Fruit fly (Drosophila melanogaster) whole organism, embryonic: ENCODE data around the gene CG33643.

Source experiments
- ATbp ChIP-seq: fragments of 200-800 bp; sonication (Bioruptor generic); optimal IDR thresholded peaks from 2 replicates; lab custom pipeline; 2017; ENCODE audit warnings: missing biosample characterization, mild to moderate bottlenecking, missing genetic modification characterization, missing genetic modification reagents
- Blimp-1 ChIP-seq: fragments of 200-800 bp; sonication (Bioruptor generic); optimal IDR thresholded peaks from 3 replicates; lab custom pipeline; 2018; ENCODE audit warnings: missing biosample characterization, missing genetic modification characterization, mild to moderate bottlenecking, moderate library complexity, missing genetic modification reagents
- CG10431 ChIP-seq: fragments of 200-800 bp; sonication (Bioruptor generic); optimal IDR thresholded peaks from 3 replicates; lab custom pipeline; 2018; ENCODE audit warnings: missing biosample characterization, mild to moderate bottlenecking, missing genetic modification characterization
- CG10565 ChIP-seq: fragments of 200-800 bp; sonication (Bioruptor generic); optimal IDR thresholded peaks from 3 replicates; lab custom pipeline; 2016; ENCODE audit warnings: missing biosample characterization, mild to moderate bottlenecking, missing genetic modification characterization
- CG11085 ChIP-seq: fragments of 200-800 bp; sonication (Bioruptor generic); IDR thresholded peaks from 2 replicates; pipeline ENCODE4 v1.3.6; 2022; ENCODE audit warnings: missing biosample characterization, missing genetic modification characterization
- CG12071 ChIP-seq: fragments of 200-800 bp; sonication (Bioruptor generic); optimal IDR thresholded peaks from 3 replicates; lab custom pipeline; 2018; ENCODE audit warnings: missing biosample characterization, mild to moderate bottlenecking, missing genetic modification characterization
- CG12299 ChIP-seq: fragments of 200-800 bp; sonication (Bioruptor generic); optimal IDR thresholded peaks from 2 replicates; lab custom pipeline; 2018; ENCODE audit warnings: missing biosample characterization, mild to moderate bottlenecking, missing genetic modification characterization
- CG12769 ChIP-seq: fragments of 200-800 bp; sonication (Bioruptor generic); optimal IDR thresholded peaks from 2 replicates; lab custom pipeline; 2019; ENCODE audit warnings: missing biosample characterization, mild to moderate bottlenecking, missing genetic modification characterization, moderate library complexity
- CG14014 ChIP-seq: fragments of 200-800 bp; sonication (Bioruptor generic); IDR thresholded peaks from 2 replicates; pipeline ENCODE4 v1.3.6; 2022; ENCODE audit warnings: missing biosample characterization, missing genetic modification characterization
- CG15011 ChIP-seq: fragments of 200-800 bp; sonication (Bioruptor generic); optimal IDR thresholded peaks from 3 replicates; lab custom pipeline; 2018; ENCODE audit warnings: missing biosample characterization, mild to moderate bottlenecking, missing genetic modification characterization
- CG17186 ChIP-seq: fragments of 200-800 bp; sonication (Bioruptor generic); optimal IDR thresholded peaks from 3 replicates; lab custom pipeline; 2017; ENCODE audit warnings: missing biosample characterization, missing genetic modification reagents, missing genetic modification characterization
- CG17612 ChIP-seq: fragments of 200-800 bp; sonication (Bioruptor generic); IDR thresholded peaks from 2 replicates; pipeline ENCODE4 v1.3.6; 2022; ENCODE audit warnings: missing biosample characterization, missing genetic modification characterization
- CG18599 ChIP-seq: fragments of 200-800 bp; sonication (Bioruptor generic); optimal IDR thresholded peaks from 3 replicates; lab custom pipeline; 2017; ENCODE audit warnings: missing biosample characterization, missing genetic modification characterization, mild to moderate bottlenecking, moderate library complexity, missing genetic modification reagents
- CG3995 ChIP-seq: fragments of 200-800 bp; sonication (Bioruptor generic); optimal IDR thresholded peaks from 3 replicates; lab custom pipeline; 2016; ENCODE audit warnings: missing biosample characterization, missing genetic modification characterization
- CG4854 ChIP-seq: fragments of 200-800 bp; sonication (Bioruptor generic); optimal IDR thresholded peaks from 2 replicates; lab custom pipeline; 2016; ENCODE audit warnings: missing biosample characterization, missing genetic modification characterization, inconsistent platforms
- CG6765 ChIP-seq: fragments of 200-800 bp; sonication (Bioruptor generic); optimal IDR thresholded peaks from 3 replicates; lab custom pipeline; 2017; ENCODE audit warnings: missing biosample characterization, mild to moderate bottlenecking, missing genetic modification characterization
- CG7271 ChIP-seq: fragments of 200-800 bp; sonication (Bioruptor generic); optimal IDR thresholded peaks from 2 replicates; lab custom pipeline; 2018; ENCODE audit warnings: missing biosample characterization, mild to moderate bottlenecking, missing genetic modification characterization, moderate library complexity
- CG8388 ChIP-seq: fragments of 200-800 bp; sonication (Bioruptor generic); optimal IDR thresholded peaks from 2 replicates; lab custom pipeline; 2019; ENCODE audit warnings: missing biosample characterization, mild to moderate bottlenecking, missing genetic modification characterization, moderate library complexity
- CG9437 ChIP-seq: fragments of 200-800 bp; sonication (Bioruptor generic); optimal IDR thresholded peaks from 2 replicates; lab custom pipeline; 2018; ENCODE audit warnings: missing biosample characterization, mild to moderate bottlenecking, missing genetic modification characterization
- CG9797 ChIP-seq: fragments of 200-800 bp; sonication (Bioruptor generic); optimal IDR thresholded peaks from 3 replicates; lab custom pipeline; 2018; ENCODE audit warnings: missing biosample characterization, mild to moderate bottlenecking, missing genetic modification characterization
- Dfd ChIP-seq, 2 experiments: fragments of >200 bp; optimal IDR thresholded peaks; 2 replicates each; lab custom pipeline; 2017; ENCODE audit warnings: missing biosample characterization in 2 of 2, missing genetic modification characterization in 2 of 2
- H15 ChIP-seq: fragments of 200-800 bp; sonication (Bioruptor generic); IDR thresholded peaks from 3 replicates; pipeline ENCODE4 v1.3.6; 2022; ENCODE audit warnings: missing biosample characterization, missing genetic modification characterization
- Lpt ChIP-seq: fragments of >200 bp; optimal IDR thresholded peaks from 2 replicates; lab custom pipeline; 2018; ENCODE audit warnings: missing biosample characterization, missing genetic modification characterization
- Med ChIP-seq: fragments of 200-800 bp; sonication (Bioruptor generic); peaks from one replicate; lab custom pipeline; 2016; ENCODE audit warnings: missing biosample characterization, missing genetic modification characterization, mild to moderate bottlenecking, inconsistent platforms, moderate library complexity
- Ravus ChIP-seq: fragments of 200-800 bp; sonication (Bioruptor generic); IDR thresholded peaks from 2 replicates; pipeline ENCODE4 v1.3.6; 2022; ENCODE audit warnings: missing biosample characterization, missing genetic modification characterization
- Usf ChIP-seq: fragments of 200-800 bp; sonication (Bioruptor generic); optimal IDR thresholded peaks from 2 replicates; lab custom pipeline; 2017; ENCODE audit warnings: missing genotype, missing biosample characterization, missing genetic modification characterization
- Xbp1 ChIP-seq: fragments of 200-800 bp; sonication (Bioruptor generic); optimal IDR thresholded peaks from 3 replicates; lab custom pipeline; 2016; ENCODE audit warnings: missing biosample characterization, mild to moderate bottlenecking, missing genetic modification characterization
- ab ChIP-seq: fragments of 200-800 bp; sonication (Bioruptor generic); optimal IDR thresholded peaks from 2 replicates; lab custom pipeline; 2016; ENCODE audit warnings: missing biosample characterization, missing genetic modification characterization
- ase ChIP-seq: fragments of 200-800 bp; sonication (Bioruptor generic); IDR thresholded peaks from 3 replicates; pipeline ENCODE4 v1.3.6; 2022; ENCODE audit warnings: missing biosample characterization, missing genetic modification characterization
- ash1 ChIP-seq: fragments of 200-800 bp; sonication (Bioruptor generic); optimal IDR thresholded peaks from 2 replicates; lab custom pipeline; 2018; ENCODE audit warnings: missing biosample characterization, mild to moderate bottlenecking, missing genetic modification characterization
- crol ChIP-seq: fragments of 200-800 bp; sonication (Bioruptor generic); IDR thresholded peaks from 2 replicates; pipeline ENCODE4 v1.3.6; 2022; ENCODE audit warnings: missing biosample characterization, missing genetic modification characterization
- dati ChIP-seq: fragments of 200-800 bp; sonication (Bioruptor generic); IDR thresholded peaks from 2 replicates; pipeline ENCODE4 v1.3.6; 2022; ENCODE audit warnings: missing biosample characterization, missing genetic modification characterization
- dysf ChIP-seq: fragments of 200-800 bp; sonication (Bioruptor generic); IDR thresholded peaks from 3 replicates; pipeline ENCODE4 v1.3.6; 2022; ENCODE audit warnings: missing biosample characterization, missing genetic modification characterization
- ems ChIP-seq: fragments of 200-800 bp; sonication (Bioruptor generic); optimal IDR thresholded peaks from 3 replicates; lab custom pipeline; 2016; ENCODE audit warnings: missing biosample characterization, missing genetic modification characterization
- gcm2 ChIP-seq: fragments of 200-800 bp; sonication (Bioruptor generic); optimal IDR thresholded peaks from 2 replicates; lab custom pipeline; 2016; ENCODE audit warnings: missing biosample characterization, missing genetic modification characterization
- gsb-n ChIP-seq: fragments of 200-800 bp; sonication (Bioruptor generic); optimal IDR thresholded peaks from 3 replicates; lab custom pipeline; 2018; ENCODE audit warnings: missing biosample characterization, mild to moderate bottlenecking, missing genetic modification characterization
- inv ChIP-seq: fragments of 200-800 bp; sonication (Bioruptor generic); IDR thresholded peaks from 2 replicates; pipeline ENCODE4 v1.3.6; 2022; ENCODE audit warnings: missing biosample characterization, missing genetic modification characterization; ENCODE audit not compliant: partially characterized antibody
- kni ChIP-seq: fragments of 200-800 bp; sonication (Bioruptor generic); optimal IDR thresholded peaks from 3 replicates; lab custom pipeline; 2017; ENCODE audit warnings: mild to moderate bottlenecking, missing biosample characterization, missing genetic modification reagents, missing genetic modification characterization
- lilli ChIP-seq: fragments of 200-800 bp; sonication (Bioruptor generic); optimal IDR thresholded peaks from 3 replicates; lab custom pipeline; 2016; ENCODE audit warnings: missing biosample characterization, missing genetic modification characterization
- mirr ChIP-seq: fragments of 200-800 bp; sonication (Bioruptor generic); optimal IDR thresholded peaks from 3 replicates; lab custom pipeline; 2018; ENCODE audit warnings: missing biosample characterization, mild to moderate bottlenecking, missing genetic modification characterization
- nom ChIP-seq: fragments of 200-800 bp; sonication (Bioruptor generic); optimal IDR thresholded peaks from 2 replicates; lab custom pipeline; 2017; ENCODE audit warnings: missing biosample characterization, missing genetic modification characterization, mild to moderate bottlenecking, moderate library complexity, missing genetic modification reagents
- prd ChIP-seq, 3 experiments: fragments of >200 bp in 2 of 3; fragments of 200-800 bp in 1 of 3; sonication (Bioruptor generic) in 1 of 3; optimal IDR thresholded peaks in 2 of 3; IDR thresholded peaks in 1 of 3; 2 replicates in 2 of 3; 3 replicates in 1 of 3; pipeline versions ENCODE4 v1.3.6 to Lab custom; 2017 to 2022; ENCODE audit warnings: missing biosample characterization in 1 of 3, missing genetic modification characterization in 1 of 3
- seq ChIP-seq: fragments of 200-800 bp; sonication (Bioruptor generic); IDR thresholded peaks from 2 replicates; pipeline ENCODE4 v1.3.6; 2022; ENCODE audit warnings: missing biosample characterization, missing genetic modification characterization
- sisA ChIP-seq: fragments of 200-800 bp; sonication (Bioruptor generic); IDR thresholded peaks from 2 replicates; pipeline ENCODE4 v1.3.6; 2022; ENCODE audit warnings: missing biosample characterization, missing genetic modification characterization
- sqz ChIP-seq: fragments of 200-800 bp; sonication (Bioruptor generic); optimal IDR thresholded peaks from 3 replicates; lab custom pipeline; 2018; ENCODE audit warnings: missing biosample characterization, mild to moderate bottlenecking, missing genetic modification characterization
- vnd ChIP-seq: fragments of 200-800 bp; sonication (Bioruptor generic); IDR thresholded peaks from 3 replicates; pipeline ENCODE4 v1.3.6; 2022; ENCODE audit warnings: missing biosample characterization, missing genetic modification characterization; ENCODE audit not compliant: partially characterized antibody
- wor ChIP-seq: fragments of 200-800 bp; sonication (Bioruptor generic); IDR thresholded peaks from 2 replicates; pipeline ENCODE4 v1.3.6; 2022; ENCODE audit warnings: missing biosample characterization, missing genetic modification characterization
- zfh2 ChIP-seq: fragments of 200-800 bp; sonication (Bioruptor generic); optimal IDR thresholded peaks from 2 replicates; lab custom pipeline; 2016; ENCODE audit warnings: missing biosample characterization, missing genetic modification characterization

CG33643 gene

dm6 chr2L:13513331-13514261 is 17.3 kb upstream of the CG33643 start (continued):
- TF ChIP-seq CG10565 (GFP tag; lab: Kevin White, UChicago) (no peak), dati (GFP tag; lab: Robert Waterston, UW) (no peak), CG11085 (GFP tag; lab: Robert Waterston, UW) (peak; percentile 66), CG9797 (GFP tag; lab: Kevin White, UChicago) (no peak), CG8388 (GFP tag; lab: Kevin White, UChicago) (peak; percentile 54), CG15011 (GFP tag; lab: Kevin White, UChicago) (no peak), CG3995 (no peak), prd (optimal IDR thresholded peaks at IDR 0.05; lab: Kevin White, UChicago) (no peak), prd (GFP tag; IDR thresholded peaks at IDR 0.05; lab: Robert Waterston, UW) (peak; percentile 77), Lpt (GFP tag; lab: Kevin White, UChicago) (no peak), kni (GFP tag; lab: Kevin White, UChicago) (peak; percentile 37), Blimp-1 (GFP tag; lab: Kevin White, UChicago) (peak; percentile 39), dysf (GFP tag; lab: Robert Waterston, UW) (peak; percentile 72), crol (no peak), ems (GFP tag; lab: Kevin White, UChicago) (peak; percentile 69), gcm2 (GFP tag; lab: Kevin White, UChicago) (no peak), ase (peak; percentile 72), Usf (peak; percentile 16), lilli (GFP tag; lab: Kevin White, UChicago) (peak; percentile 74), CG10431 (no peak), Dfd (GFP tag; optimal IDR thresholded peaks at IDR 0.05; lab: Kevin White, UChicago) (no peak), CG9437 (GFP tag; lab: Kevin White, UChicago) (peak; percentile 70), ATbp (GFP tag; lab: Kevin White, UChicago) (peak; percentile 41), CG6765 (GFP tag; lab: Kevin White, UChicago) (peak; percentile 34), Ravus (GFP tag; lab: Robert Waterston, UW) (no peak; the same call in 1 of the 2 replicates), seq (peak; percentile 61; the same call in 1 of the 2 replicates), CG17186 (GFP tag; lab: Kevin White, UChicago) (peak; percentile 51), Med (GFP tag; lab: Kevin White, UChicago) (peak; percentile 90), gsb-n (peak; percentile 49), mirr (peak; percentile 35), Xbp1 (GFP tag; lab: Kevin White, UChicago) (peak; percentile 70), ab (GFP tag; lab: Kevin White, UChicago) (peak; percentile 9), inv (GFP tag; lab: Robert Waterston, UW) (no peak), zfh2 (GFP tag; lab: Kevin White, UChicago) (peak; percentile 65), sisA (peak; percentile 68), CG12071 (GFP tag; lab: Kevin White, UChicago) (peak; percentile 38), ash1 (GFP tag; lab: Kevin White, UChicago) (no peak), sqz (GFP tag; lab: Kevin White, UChicago) (peak; percentile 33), CG12299 (tag; lab: Kevin White, UChicago) (no peak), wor (GFP tag; lab: Robert Waterston, UW) (peak; percentile 34; the same call in 1 of the 2 replicates), CG7271 (tag; lab: Kevin White, UChicago) (no peak), vnd (0 out of 3 replicates have a peak, but pooled peaks have one; percentile 28), nom (GFP tag; lab: Kevin White, UChicago) (peak; percentile 68), CG12769 (peak; percentile 64), CG17612 (GFP tag; lab: Robert Waterston, UW) (peak; percentile 56), CG4854 (GFP tag; lab: Kevin White, UChicago) (no peak), CG14014 (GFP tag; lab: Robert Waterston, UW) (peak; percentile 65), H15 (GFP tag; lab: Robert Waterston, UW) (peak; percentile 65; the same call in 1 of the 3 replicates), CG18599 (GFP tag; lab: Kevin White, UChicago) (peak; percentile 44)
